Fruit fly (Drosophila melanogaster): ENCODE results near the gene Zip88E.

DNA sequence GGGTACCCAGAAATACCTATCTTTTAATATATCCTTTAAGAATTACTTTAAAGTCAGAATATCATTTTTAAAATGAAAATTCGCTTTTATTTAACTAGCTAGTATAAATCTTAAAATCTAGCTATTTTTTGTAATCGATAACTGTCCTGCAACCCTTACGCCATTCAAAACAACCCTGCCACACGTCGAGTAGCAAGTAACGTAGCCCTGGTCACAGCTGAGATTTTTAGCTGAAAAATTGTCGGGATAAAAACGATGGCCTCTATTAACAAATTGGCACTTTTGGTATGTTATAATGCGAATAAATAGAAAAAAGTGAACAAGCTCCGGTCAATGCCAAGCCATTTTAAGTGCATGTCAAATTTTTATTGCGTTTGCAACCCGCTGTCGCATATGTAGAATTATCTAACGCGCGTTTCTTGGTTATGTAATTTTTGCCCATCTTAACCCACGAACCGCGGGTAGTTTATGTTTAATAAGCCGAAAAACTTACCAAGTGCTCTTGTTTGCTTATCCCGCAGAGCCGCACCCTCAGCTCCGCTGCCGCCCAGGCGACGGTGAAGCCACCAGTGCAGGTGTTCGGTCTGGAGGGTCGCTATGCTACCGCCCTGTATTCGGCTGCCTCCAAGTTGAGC lies 2.9 kb upstream of the Zip88E start, which contains the start of gene ATPsynO:
- no peak for TF ChIP-seq gl (tag; optimal IDR thresholded peaks at IDR 0.05)
- TF ChIP-seq CG34367 (tag; optimal IDR thresholded peaks at IDR 0.05): no peak
- no peak for TF ChIP-seq rn (GFP tag; IDR thresholded peaks at IDR 0.05)
- no peak for TF ChIP-seq CG10348 (GFP tag; IDR thresholded peaks at IDR 0.05)
- TF ChIP-seq D1 (tag; optimal IDR thresholded peaks at IDR 0.05): no peak
- no peak for TF ChIP-seq CG13204 (GFP tag; optimal IDR thresholded peaks at IDR 0.05)
- no peak for TF ChIP-seq Pif1B (GFP tag; optimal IDR thresholded peaks at IDR 0.05)
- TF ChIP-seq CG8301 (tag; optimal IDR thresholded peaks at IDR 0.05): no peak
- TF ChIP-seq Snoo (tag; optimal IDR thresholded peaks at IDR 0.05): no peak
- no peak for TF ChIP-seq EcR (GFP tag; optimal IDR thresholded peaks at IDR 0.05)
- no peak for TF ChIP-seq fd96Ca (GFP tag; IDR thresholded peaks at IDR 0.05)
- no peak for TF ChIP-seq CG17806 (tag; optimal IDR thresholded peaks at IDR 0.05)
- TF ChIP-seq CG32121 (GFP tag; IDR thresholded peaks at IDR 0.05): no peak
- TF ChIP-seq Pif1A (GFP tag; optimal IDR thresholded peaks at IDR 0.05): no peak

Data from whole organism, pupa.